Worm (Caenorhabditis elegans): ENCODE results near the gene nhr-67.

DNA sequence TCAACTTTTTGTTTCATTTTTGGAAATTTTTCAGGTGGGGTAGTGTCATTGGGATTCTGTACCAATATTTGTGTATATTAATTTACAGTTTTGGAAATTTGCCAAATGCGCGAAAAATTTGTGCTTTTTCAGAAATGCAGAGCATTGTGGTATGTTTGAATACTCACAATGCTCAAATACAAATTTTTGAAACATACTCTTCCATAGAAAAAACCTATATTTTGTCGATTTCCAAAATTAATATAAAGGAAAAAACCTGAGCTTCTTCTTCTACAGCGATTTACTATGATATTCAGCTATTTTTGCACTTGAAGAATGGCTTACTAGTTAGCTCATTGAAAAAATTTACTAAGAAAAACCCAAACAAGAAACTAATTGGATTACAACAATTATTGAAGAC is 43.4 kb downstream of the nhr-67 start:
- TF ChIP-seq nfya-1 (tag; optimal IDR thresholded peaks at IDR 0.05; ENCODE audit: insufficient read depth) (no peak), unc-62 (GFP tag; optimal IDR thresholded peaks at IDR 0.05) (no peak), nhr-23 (tag; optimal IDR thresholded peaks at IDR 0.05) (no peak), R02D3.7 (tag; optimal IDR thresholded peaks at IDR 0.05) (no peak), mdl-1 (tag; optimal IDR thresholded peaks at IDR 0.05) (no peak)
